Fruit fly (Drosophila melanogaster) whole organism, embryonic: ENCODE data around the gene Obp19b.

Experiments used
- Asciz ChIP-seq: fragments of 200-800 bp; sonication (Bioruptor generic); optimal IDR thresholded peaks from 2 replicates; lab custom pipeline; 2017; ENCODE audit warnings: missing biosample characterization, mild to moderate bottlenecking, missing genetic modification characterization, missing genetic modification reagents
- Awh ChIP-seq: fragments of 200-800 bp; sonication (Bioruptor generic); IDR thresholded peaks from 2 replicates; pipeline ENCODE4, ENCODE4 v1.3.6; 2022; ENCODE audit warnings: missing biosample characterization, missing genetic modification characterization
- B-H2 ChIP-seq: fragments of 200-800 bp; sonication (Bioruptor generic); optimal IDR thresholded peaks from 2 replicates; lab custom pipeline; 2018; ENCODE audit warnings: missing biosample characterization, mild to moderate bottlenecking, missing genetic modification characterization
- CG10209 ChIP-seq: fragments of 200-800 bp; sonication (Bioruptor generic); optimal IDR thresholded peaks from 3 replicates; lab custom pipeline; 2017; ENCODE audit warnings: missing biosample characterization, mild to moderate bottlenecking, missing genetic modification characterization, missing genetic modification reagents
- CG10565 ChIP-seq: fragments of 200-800 bp; sonication (Bioruptor generic); optimal IDR thresholded peaks from 3 replicates; lab custom pipeline; 2016; ENCODE audit warnings: missing biosample characterization, mild to moderate bottlenecking, missing genetic modification characterization
- CG11504 ChIP-seq: fragments of 200-800 bp; sonication (Bioruptor generic); optimal IDR thresholded peaks from 3 replicates; lab custom pipeline; 2019; ENCODE audit warnings: missing biosample characterization, mild to moderate bottlenecking, missing genetic modification characterization, moderate library complexity
- CG12071 ChIP-seq: fragments of 200-800 bp; sonication (Bioruptor generic); optimal IDR thresholded peaks from 3 replicates; lab custom pipeline; 2018; ENCODE audit warnings: missing biosample characterization, mild to moderate bottlenecking, missing genetic modification characterization
- CG12659 ChIP-seq: fragments of 200-800 bp; sonication (Bioruptor generic); optimal IDR thresholded peaks from 3 replicates; lab custom pipeline; 2017; ENCODE audit warnings: mild to moderate bottlenecking, missing biosample characterization, missing genetic modification reagents, missing genetic modification characterization
- CG14014 ChIP-seq: fragments of 200-800 bp; sonication (Bioruptor generic); IDR thresholded peaks from 2 replicates; pipeline ENCODE4 v1.3.6; 2022; ENCODE audit warnings: missing biosample characterization, missing genetic modification characterization
- CG14710 ChIP-seq: fragments of 200-800 bp; sonication (Bioruptor generic); optimal IDR thresholded peaks from 3 replicates; lab custom pipeline; 2019; ENCODE audit warnings: missing biosample characterization, mild to moderate bottlenecking, missing genetic modification characterization, moderate library complexity
- CG17568 ChIP-seq: fragments of 200-800 bp; sonication (Bioruptor generic); optimal IDR thresholded peaks from 2 replicates; lab custom pipeline; 2018; ENCODE audit warnings: missing biosample characterization, mild to moderate bottlenecking, missing genetic modification characterization, moderate library complexity
- CG18476 ChIP-seq: fragments of 200-800 bp; sonication (Bioruptor generic); optimal IDR thresholded peaks from 2 replicates; lab custom pipeline; 2016; ENCODE audit warnings: missing biosample characterization, mild to moderate bottlenecking, missing genetic modification characterization
- CG18599 ChIP-seq: fragments of 200-800 bp; sonication (Bioruptor generic); optimal IDR thresholded peaks from 3 replicates; lab custom pipeline; 2017; ENCODE audit warnings: missing biosample characterization, missing genetic modification characterization, mild to moderate bottlenecking, moderate library complexity, missing genetic modification reagents
- CG3163 ChIP-seq: fragments of 200-800 bp; sonication (Bioruptor generic); optimal IDR thresholded peaks from 3 replicates; lab custom pipeline; 2016; ENCODE audit warnings: missing biosample characterization, missing genetic modification characterization
- CG4424 ChIP-seq: fragments of 200-800 bp; sonication (Bioruptor generic); optimal IDR thresholded peaks from 3 replicates; lab custom pipeline; 2016; ENCODE audit warnings: missing biosample characterization, missing genetic modification characterization
- CG6683 ChIP-seq: fragments of 200-800 bp; sonication (Bioruptor generic); optimal IDR thresholded peaks from 2 replicates; lab custom pipeline; 2017; ENCODE audit warnings: missing biosample characterization, mild to moderate bottlenecking, missing genetic modification characterization, missing genetic modification reagents
- CG7357 ChIP-seq: fragments of 200-800 bp; sonication (Bioruptor generic); IDR thresholded peaks from 3 replicates; pipeline ENCODE4 v1.3.6; 2022; ENCODE audit warnings: missing biosample characterization, missing genetic modification characterization
- CG7556 ChIP-seq: fragments of 200-800 bp; sonication (Bioruptor generic); optimal IDR thresholded peaks from 2 replicates; lab custom pipeline; 2017; ENCODE audit warnings: missing biosample characterization, mild to moderate bottlenecking, missing genetic modification characterization
- CG8478 ChIP-seq: fragments of >200 bp; optimal IDR thresholded peaks from 2 replicates; lab custom pipeline; 2018
- CG9817 ChIP-seq: fragments of 200-800 bp; sonication (Bioruptor generic); optimal IDR thresholded peaks from 2 replicates; lab custom pipeline; 2018; ENCODE audit warnings: missing biosample characterization, mild to moderate bottlenecking, missing genetic modification characterization, moderate library complexity
- CG9876 ChIP-seq: fragments of 200-800 bp; sonication (Bioruptor generic); optimal IDR thresholded peaks from 2 replicates; lab custom pipeline; 2016; ENCODE audit warnings: missing biosample characterization, missing genetic modification characterization
- Chrac-16 ChIP-seq: fragments of 200-800 bp; sonication (Bioruptor generic); optimal IDR thresholded peaks from 3 replicates; lab custom pipeline; 2016; ENCODE audit warnings: missing biosample characterization, missing genetic modification characterization
- Dbx ChIP-seq: fragments of 200-800 bp; sonication (Bioruptor generic); IDR thresholded peaks from 3 replicates; pipeline ENCODE4 v1.3.6; 2022; ENCODE audit warnings: missing biosample characterization, missing genetic modification characterization
- HHEX ChIP-seq: fragments of 200-800 bp; sonication (Bioruptor generic); optimal IDR thresholded peaks from 3 replicates; lab custom pipeline; 2017; ENCODE audit warnings: missing biosample characterization, mild to moderate bottlenecking, missing genetic modification characterization, missing genetic modification reagents
- HmgZ ChIP-seq: fragments of 200-800 bp; sonication (Bioruptor generic); optimal IDR thresholded peaks from 2 replicates; lab custom pipeline; 2018; ENCODE audit warnings: missing biosample characterization, mild to moderate bottlenecking, missing genetic modification characterization
- Hr51 ChIP-seq, 2 experiments: fragments of 200-800 bp; sonication (Bioruptor generic); optimal IDR thresholded peaks; 2 replicates in 1 of 2; 3 replicates in 1 of 2; lab custom pipeline; 2016 to 2018; ENCODE audit warnings: missing biosample characterization in 2 of 2, missing genetic modification characterization in 2 of 2, mild to moderate bottlenecking in 1 of 2, moderate library complexity in 1 of 2
- Myb ChIP-seq: fragments of 200-800 bp; sonication (Bioruptor generic); optimal IDR thresholded peaks from 2 replicates; lab custom pipeline; 2016; ENCODE audit warnings: missing biosample characterization, missing genetic modification characterization
- Nf-YC ChIP-seq: fragments of 200-800 bp; optimal IDR thresholded peaks from 3 replicates; lab custom pipeline; 2019; ENCODE audit warnings: missing biosample characterization, mild to moderate bottlenecking, missing genetic modification characterization, moderate library complexity
- Oli ChIP-seq: fragments of 200-800 bp; sonication (Bioruptor generic); optimal IDR thresholded peaks from 2 replicates; lab custom pipeline; 2018; ENCODE audit warnings: missing biosample characterization, mild to moderate bottlenecking, missing genetic modification characterization, moderate library complexity
- Sox100B ChIP-seq: fragments of 200-800 bp; sonication (Bioruptor generic); optimal IDR thresholded peaks from 3 replicates; lab custom pipeline; 2018; ENCODE audit warnings: missing biosample characterization, mild to moderate bottlenecking, missing genetic modification characterization
- Spps ChIP-seq: fragments of 200-800 bp; sonication (Bioruptor generic); optimal IDR thresholded peaks from 2 replicates; lab custom pipeline; 2018; ENCODE audit warnings: missing biosample characterization, mild to moderate bottlenecking, missing genetic modification characterization
- abd-A ChIP-seq: fragments of 200-800 bp; sonication (Bioruptor generic); optimal IDR thresholded peaks from 3 replicates; lab custom pipeline; 2019; ENCODE audit warnings: missing biosample characterization, mild to moderate bottlenecking, missing genetic modification characterization, moderate library complexity
- ato ChIP-seq: fragments of 200-800 bp; sonication (Bioruptor generic); IDR thresholded peaks from 2 replicates; pipeline ENCODE4 v1.3.6; 2022; ENCODE audit warnings: missing biosample characterization, missing genetic modification characterization; ENCODE audit not compliant: partially characterized antibody
- cwo ChIP-seq: fragments of 200-800 bp; sonication (Bioruptor generic); optimal IDR thresholded peaks from 3 replicates; lab custom pipeline; 2017; ENCODE audit warnings: missing biosample characterization, missing genetic modification characterization, mild to moderate bottlenecking, moderate library complexity, missing genetic modification reagents
- dimm ChIP-seq: fragments of 200-800 bp; sonication (Bioruptor generic); IDR thresholded peaks from 2 replicates; pipeline ENCODE4 v1.3.6; 2022; ENCODE audit warnings: missing biosample characterization, missing genetic modification characterization
- emc ChIP-seq: fragments of 200-800 bp; sonication (Bioruptor generic); optimal IDR thresholded peaks from 2 replicates; lab custom pipeline; 2016; ENCODE audit warnings: missing biosample characterization, missing genetic modification characterization
- gro ChIP-seq: fragments of 200-800 bp; sonication (Bioruptor generic); optimal IDR thresholded peaks from 2 replicates; lab custom pipeline; 2016; ENCODE audit warnings: missing biosample characterization, missing genetic modification characterization
- lilli ChIP-seq: fragments of 200-800 bp; sonication (Bioruptor generic); optimal IDR thresholded peaks from 3 replicates; lab custom pipeline; 2016; ENCODE audit warnings: missing biosample characterization, missing genetic modification characterization
- luna ChIP-seq: fragments of 200-800 bp; sonication (Bioruptor generic); optimal IDR thresholded peaks from 2 replicates; lab custom pipeline; 2016; ENCODE audit warnings: missing biosample characterization, missing genetic modification characterization
- ro ChIP-seq: fragments of 200-800 bp; sonication (Bioruptor generic); IDR thresholded peaks from 2 replicates; pipeline ENCODE4 v1.3.6; 2022; ENCODE audit warnings: missing biosample characterization, missing genetic modification characterization
- slbo ChIP-seq: fragments of 200-800 bp; sonication (Bioruptor generic); IDR thresholded peaks from 2 replicates; pipeline ENCODE4 v1.3.6; 2022; ENCODE audit warnings: missing biosample characterization, missing genetic modification characterization
- slou ChIP-seq: fragments of 200-800 bp; sonication (Bioruptor generic); optimal IDR thresholded peaks from 3 replicates; lab custom pipeline; 2016; ENCODE audit warnings: missing biosample characterization, missing genetic modification characterization
- sob ChIP-seq: fragments of 200-800 bp; sonication (Bioruptor generic); IDR thresholded peaks from 2 replicates; pipeline ENCODE4 v1.3.6; 2022; ENCODE audit warnings: missing biosample characterization, missing genetic modification characterization
- sr ChIP-seq: fragments of 200-800 bp; sonication (Bioruptor generic); IDR thresholded peaks from 3 replicates; pipeline ENCODE4 v1.3.6; 2022; ENCODE audit warnings: missing biosample characterization, missing genetic modification characterization
- stwl ChIP-seq: fragments of 200-800 bp; sonication (Bioruptor generic); optimal IDR thresholded peaks from 3 replicates; lab custom pipeline; 2018; ENCODE audit warnings: missing biosample characterization, mild to moderate bottlenecking, missing genetic modification characterization, moderate library complexity
- sug ChIP-seq: fragments of 200-800 bp; optimal IDR thresholded peaks from 2 replicates; lab custom pipeline; 2019; ENCODE audit warnings: missing biosample characterization, mild to moderate bottlenecking, missing genetic modification characterization, moderate library complexity
- tap ChIP-seq: fragments of 200-800 bp; optimal IDR thresholded peaks from 3 replicates; lab custom pipeline; 2019; ENCODE audit warnings: missing biosample characterization, mild to moderate bottlenecking, missing genetic modification characterization, moderate library complexity
- unpg ChIP-seq: fragments of 200-800 bp; sonication (Bioruptor generic); optimal IDR thresholded peaks from 3 replicates; lab custom pipeline; 2018; ENCODE audit warnings: missing biosample characterization, mild to moderate bottlenecking, missing genetic modification characterization, moderate library complexity
- wdn ChIP-seq: fragments of 200-800 bp; sonication (Bioruptor generic); IDR thresholded peaks from 2 replicates; pipeline ENCODE4 v1.3.6; 2022; ENCODE audit warnings: missing biosample characterization, missing genetic modification characterization
- wor ChIP-seq: fragments of 200-800 bp; sonication (Bioruptor generic); IDR thresholded peaks from 2 replicates; pipeline ENCODE4 v1.3.6; 2022; ENCODE audit warnings: missing biosample characterization, missing genetic modification characterization
- zfh2 ChIP-seq: fragments of 200-800 bp; sonication (Bioruptor generic); optimal IDR thresholded peaks from 2 replicates; lab custom pipeline; 2016; ENCODE audit warnings: missing biosample characterization, missing genetic modification characterization

Gene Obp19b

dm6 chrX:20434534-20434933, 18.0 kb downstream of the Obp19b start (continued):
- TF ChIP-seq gro (GFP tag; lab: Kevin White, UChicago): peak; percentile 5
- TF ChIP-seq Myb (GFP tag; lab: Kevin White, UChicago): peak; percentile 0
- no peak for TF ChIP-seq Asciz (GFP tag; lab: Kevin White, UChicago)
- TF ChIP-seq CG18599 (GFP tag; lab: Kevin White, UChicago): peak; percentile 77
- TF ChIP-seq dimm (GFP tag; lab: Robert Waterston, UW): no peak
- peak; percentile 22 for TF ChIP-seq zfh2 (GFP tag; lab: Kevin White, UChicago)
- peak in 1 of 2 experiments; percentile 51 for TF ChIP-seq Hr51 (GFP tag; optimal IDR thresholded peaks at IDR 0.05; lab: Kevin White, UChicago)
- 0 out of 2 replicates have a peak, but pooled peaks have one; percentile 16 for TF ChIP-seq CG14014
- TF ChIP-seq wdn (GFP tag; lab: Robert Waterston, UW): no peak
- no peak for TF ChIP-seq Awh (GFP tag; lab: Robert Waterston, UW)
- TF ChIP-seq ro: no peak
- peak; percentile 62 for TF ChIP-seq CG11504 (tag; lab: Kevin White, UChicago)
- TF ChIP-seq emc (GFP tag; lab: Kevin White, UChicago): no peak
- TF ChIP-seq CG18476 (GFP tag; lab: Kevin White, UChicago): no peak
- TF ChIP-seq CG12659 (GFP tag; lab: Kevin White, UChicago): peak; percentile 17
- TF ChIP-seq Dbx (GFP tag; lab: Robert Waterston, UW): 0 out of 3 replicates have a peak, but pooled peaks have one; percentile 31
- TF ChIP-seq CG3163 (GFP tag; lab: Kevin White, UChicago): peak; percentile 14
- TF ChIP-seq unpg (GFP tag; lab: Kevin White, UChicago): no peak
- peak; percentile 53 for TF ChIP-seq abd-A (tag; lab: Kevin White, UChicago)
- no peak for TF ChIP-seq CG14710 (tag; lab: Kevin White, UChicago)
- TF ChIP-seq tap: no peak
- TF ChIP-seq CG9876 (GFP tag; lab: Kevin White, UChicago): no peak
- peak; percentile 66 for TF ChIP-seq slbo
- no peak for TF ChIP-seq wor
- TF ChIP-seq Oli (tag; lab: Kevin White, UChicago): peak; percentile 19
- TF ChIP-seq CG10209 (GFP tag; lab: Kevin White, UChicago): peak; percentile 3
- TF ChIP-seq slou (GFP tag; lab: Kevin White, UChicago): no peak
- no peak for TF ChIP-seq ato (GFP tag; lab: Robert Waterston, UW)
- no peak for TF ChIP-seq Sox100B (GFP tag; lab: Kevin White, UChicago)
- TF ChIP-seq sob (GFP tag; lab: Robert Waterston, UW): 0 out of 2 replicates have a peak, but pooled peaks have one; percentile 33
- no peak for TF ChIP-seq luna (GFP tag; lab: Kevin White, UChicago)
- peak; percentile 12 for TF ChIP-seq B-H2 (GFP tag; lab: Kevin White, UChicago)
- peak; percentile 27 for TF ChIP-seq sug (tag; lab: Kevin White, UChicago)
- TF ChIP-seq CG7357 (GFP tag; lab: Robert Waterston, UW): no peak
- TF ChIP-seq HmgZ: peak; percentile 43
- peak; percentile 23 for TF ChIP-seq HHEX (GFP tag; lab: Kevin White, UChicago)
- TF ChIP-seq Chrac-16 (GFP tag; lab: Kevin White, UChicago): no peak
- no peak for TF ChIP-seq CG10565 (GFP tag; lab: Kevin White, UChicago)
- TF ChIP-seq CG6683: no peak
- no peak for TF ChIP-seq sr (GFP tag; lab: Robert Waterston, UW)
- TF ChIP-seq CG17568 (GFP tag; lab: Kevin White, UChicago): no peak
- TF ChIP-seq CG7556: peak; percentile 59
- no peak for TF ChIP-seq stwl (tag; lab: Kevin White, UChicago)
- no peak for TF ChIP-seq CG12071 (GFP tag; lab: Kevin White, UChicago)
- peak; percentile 40 for TF ChIP-seq CG9817 (tag; lab: Kevin White, UChicago)
- TF ChIP-seq CG8478: no peak
- TF ChIP-seq lilli (GFP tag; lab: Kevin White, UChicago): peak; percentile 49
- TF ChIP-seq cwo (GFP tag; lab: Kevin White, UChicago): peak; percentile 39
- peak; percentile 7 for TF ChIP-seq Nf-YC (tag; lab: Kevin White, UChicago)
- no peak for TF ChIP-seq Spps (tag; lab: Kevin White, UChicago)
- TF ChIP-seq CG4424: peak; percentile 2
